Fruit fly (Drosophila melanogaster) whole organism, wandering third instar larva: ENCODE measurements around the gene CG4041.

Source experiments
- CG32264 ChIP-seq: fragments of 200-800 bp; sonication (Bioruptor generic); optimal IDR thresholded peaks from 2 replicates; lab custom pipeline; 2016; ENCODE audit warnings: missing biosample characterization, missing genetic modification characterization
- Hr78 ChIP-seq: fragments of >200 bp; optimal IDR thresholded peaks from 2 replicates; lab custom pipeline; 2017; ENCODE audit warnings: missing biosample characterization, missing genetic modification characterization
- Jra ChIP-seq: sonication (Bioruptor generic); optimal IDR thresholded peaks from 2 replicates; lab custom pipeline; 2016; ENCODE audit warnings: missing biosample characterization, missing genetic modification characterization
- Myc ChIP-seq: fragments of >200 bp; optimal IDR thresholded peaks from 2 replicates; lab custom pipeline; 2017
- N ChIP-seq: fragments of >200 bp; optimal IDR thresholded peaks from 2 replicates; lab custom pipeline; 2018; ENCODE audit warnings: missing biosample characterization, missing external identifiers, missing genetic modification characterization
- Vsx2 ChIP-seq: fragments of 200-300, 225-300 bp; sonication (Bioruptor generic); optimal IDR thresholded peaks from 2 replicates; lab custom pipeline; 2018; ENCODE audit warnings: missing biosample characterization, missing genetic modification characterization; ENCODE audit not compliant: partially characterized antibody
- dl ChIP-seq, 2 experiments: fragments of 175-275, 200-275 bp in 1 of 2; fragments of 200-275 bp in 1 of 2; sonication (Bioruptor generic); optimal IDR thresholded peaks; lab custom pipeline; 2018; ENCODE audit warnings: mild to moderate bottlenecking in 2 of 2, missing biosample characterization in 2 of 2, missing genetic modification characterization in 2 of 2, moderate library complexity in 2 of 2; ENCODE audit not compliant: partially characterized antibody in 2 of 2, insufficient read depth in 1 of 2
- dmrt93B ChIP-seq: fragments of 200-800 bp; sonication (Bioruptor generic); optimal IDR thresholded peaks from 2 replicates; lab custom pipeline; 2018; ENCODE audit warnings: missing biosample characterization, mild to moderate bottlenecking, missing genetic modification characterization
- h ChIP-seq: fragments of 200-800 bp; sonication (Bioruptor generic); optimal IDR thresholded peaks from 3 replicates; lab custom pipeline; 2016; ENCODE audit warnings: missing biosample characterization, mild to moderate bottlenecking, missing genetic modification characterization

dm6 chrX:4919040-4919881 lies 1.0 kb upstream of the CG4041 start:
- TF ChIP-seq Hr78 (GFP tag; lab: Kevin White, UChicago) (no peak), Vsx2 (no peak), Jra (GFP tag; lab: Kevin White, UChicago) (no peak), N (GFP tag; lab: Kevin White, UChicago) (no peak), dmrt93B (no peak), dl (GFP tag; optimal IDR thresholded peaks at IDR 0.05; lab: Kevin White, UChicago; ENCODE audit: insufficient read depth in 1 of 2, partially characterized antibody in 2 of 2) (no peak), CG32264 (no peak), Myc (lab: Kevin White, UChicago) (no peak), h (GFP tag; lab: Kevin White, UChicago) (peak; percentile 73)
